Worm (Caenorhabditis elegans) whole organism, L3 larva: ENCODE data around the gene R02F11.1.

Experiments
- elt-2 ChIP-seq: sonication (generic microtip); optimal IDR thresholded peaks from 2 replicates; lab custom pipeline; 2016; ENCODE audit warnings: missing genetic modification reagents, mild to moderate bottlenecking, missing genetic modification characterization, missing compliant biosample characterization
- lin-15B ChIP-seq: fragments of 150-350 bp; optimal IDR thresholded peaks from 2 replicates; lab custom pipeline; 2014; ENCODE audit warnings: missing biosample characterization, missing genetic modification characterization
- nhr-28 ChIP-seq: fragments of 150-350 bp; optimal IDR thresholded peaks from 2 replicates; lab custom pipeline; 2014; ENCODE audit warnings: missing biosample characterization, missing genetic modification characterization
- sea-2 ChIP-seq: fragments of 150-350 bp; sonication (generic microtip); optimal IDR thresholded peaks from 4 replicates; lab custom pipeline; 2014; ENCODE audit warnings: missing biosample characterization, missing genetic modification reagents, missing genetic modification characterization

DNA sequence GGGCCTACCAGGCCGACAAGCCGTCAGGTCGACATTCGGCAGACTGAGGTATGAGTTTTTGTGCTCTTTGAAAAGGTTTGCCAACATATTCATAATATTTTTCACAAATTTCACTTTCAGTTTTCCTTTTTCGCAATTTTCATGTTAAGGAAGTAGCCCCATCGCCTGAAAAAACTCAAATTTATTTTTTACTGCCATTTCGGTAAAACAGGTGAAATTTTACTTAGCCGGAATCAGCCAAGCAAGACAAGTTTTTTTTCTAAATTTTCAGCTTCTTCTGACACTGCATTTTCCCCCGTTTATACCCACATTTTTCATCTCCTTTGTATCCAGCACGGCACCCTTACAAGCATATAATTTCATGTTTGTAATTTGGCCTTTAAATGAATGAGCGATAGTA, 9.3 kb upstream of the R02F11.1 start, which contains the start of gene R02F11.11:
- TF ChIP-seq sea-2 (GFP tag; lab: Kevin White, UChicago) (no peak), elt-2 (tag; lab: Kevin White, UChicago) (no peak), lin-15B (tag; lab: Kevin White, UChicago) (no peak), nhr-28 (tag; lab: Kevin White, UChicago) (no peak)
